Worm (Caenorhabditis elegans) whole organism, L4 larva: ENCODE data around the gene srx-17.

ENCODE experiments used
- D1046.2 ChIP-seq: fragments of 200-800 bp; sonication (Bioruptor generic); IDR thresholded peaks from 2 replicates; pipeline ENCODE4 v1.3.6; 2022; ENCODE audit warnings: missing genetic modification characterization, missing compliant biosample characterization
- F26F4.8 ChIP-seq: fragments of 200-800 bp; sonication (Bioruptor generic); conservative IDR thresholded peaks from 2 replicates; pipeline ENCODE4 v1.3.6; 2022; ENCODE audit warnings: missing genetic modification characterization, missing compliant biosample characterization
- F37D6.2 ChIP-seq: sonication (generic microtip); optimal IDR thresholded peaks from 2 replicates; lab custom pipeline; 2016; ENCODE audit warnings: mild to moderate bottlenecking, missing genetic modification characterization, missing compliant biosample characterization
- T20F7.1 ChIP-seq: fragments of 200-800 bp; sonication (Bioruptor generic); optimal IDR thresholded peaks from 2 replicates; lab custom pipeline; 2018; ENCODE audit warnings: mild to moderate bottlenecking, missing genetic modification characterization, missing compliant biosample characterization
- T26A8.4 ChIP-seq: fragments of 200-800 bp; sonication (Bioruptor generic); IDR thresholded peaks from 2 replicates; pipeline ENCODE4 v1.3.6; 2022; ENCODE audit warnings: missing genetic modification characterization, missing compliant biosample characterization
- Y105C5A.15 ChIP-seq: fragments of 200-800 bp; sonication (Bioruptor generic); IDR thresholded peaks from 2 replicates; pipeline ENCODE4 v1.3.6; 2022; ENCODE audit warnings: missing genetic modification characterization, missing compliant biosample characterization
- Y48G9A.11 ChIP-seq: fragments of 200-800 bp; sonication (Bioruptor generic); IDR thresholded peaks from 2 replicates; pipeline ENCODE4 v1.3.6; 2022; ENCODE audit warnings: missing genetic modification reagents, missing genetic modification characterization, missing compliant biosample characterization
- ZK546.5 ChIP-seq, 2 experiments: sonication (generic microtip); optimal IDR thresholded peaks; 2 replicates each; lab custom pipeline; 2017; ENCODE audit warnings: missing biosample characterization in 2 of 2, missing genetic modification characterization in 2 of 2
- aha-1 ChIP-seq: fragments of 150-350 bp; peaks from one replicate; lab custom pipeline; 2014; ENCODE audit warnings: missing biosample characterization, missing genetic modification characterization
- arid-1 ChIP-seq: fragments of 200-800 bp; sonication (Bioruptor generic); conservative IDR thresholded peaks from 2 replicates; pipeline ENCODE4 v1.3.6; 2022; ENCODE audit warnings: missing genetic modification reagents, missing genetic modification characterization, missing compliant biosample characterization
- attf-4 ChIP-seq: sonication (generic microtip); optimal IDR thresholded peaks from 3 replicates; lab custom pipeline; 2017; ENCODE audit warnings: missing biosample characterization, missing genetic modification characterization
- ceh-62 ChIP-seq: sonication (generic microtip); optimal IDR thresholded peaks from 2 replicates; lab custom pipeline; 2017; ENCODE audit warnings: missing biosample characterization, missing genetic modification characterization
- daf-16 ChIP-seq, 3 experiments: sonication (generic microtip); optimal IDR thresholded peaks; 2 replicates each; lab custom pipeline; 2016 to 2017; ENCODE audit warnings: missing genetic modification characterization in 3 of 3, missing genetic modification reagents in 3 of 3, mild to moderate bottlenecking in 2 of 3, missing compliant biosample characterization in 2 of 3, missing biosample characterization in 1 of 3, moderate library complexity in 1 of 3
- daf-8 ChIP-seq: fragments of 200-800 bp; sonication (Bioruptor generic); IDR thresholded peaks from 2 replicates; pipeline ENCODE4 v1.3.6; 2022; ENCODE audit warnings: missing genetic modification characterization, missing compliant biosample characterization
- dmd-6 ChIP-seq: fragments of 200-800 bp; sonication (Bioruptor generic); IDR thresholded peaks from 2 replicates; pipeline ENCODE4 v1.3.6; 2022; ENCODE audit warnings: missing genetic modification reagents, missing genetic modification characterization, missing compliant biosample characterization
- dmd-8 ChIP-seq: fragments of 200-800 bp; sonication (Bioruptor generic); IDR thresholded peaks from 2 replicates; pipeline ENCODE4 v1.3.6; 2022; ENCODE audit warnings: missing genetic modification characterization, missing compliant biosample characterization
- dmd-9 ChIP-seq: fragments of 200-800 bp; sonication (Bioruptor generic); IDR thresholded peaks from 2 replicates; pipeline ENCODE4 v1.3.6; 2022; ENCODE audit warnings: missing genetic modification reagents, missing genetic modification characterization, missing compliant biosample characterization
- egl-27 ChIP-seq: sonication (generic microtip); optimal IDR thresholded peaks from 3 replicates; lab custom pipeline; 2017; ENCODE audit warnings: missing biosample characterization, missing genetic modification reagents, missing genetic modification characterization
- egl-43 ChIP-seq: fragments of 200-800 bp; sonication (Bioruptor generic); IDR thresholded peaks from 2 replicates; pipeline ENCODE4 v1.3.6; 2022; ENCODE audit warnings: missing genetic modification reagents, missing genetic modification characterization, missing compliant biosample characterization
- fos-1 ChIP-seq: fragments of 150-350 bp; optimal IDR thresholded peaks from 2 replicates; lab custom pipeline; 2014; ENCODE audit warnings: missing biosample characterization, missing genetic modification characterization
- gei-8 ChIP-seq: fragments of 200-800 bp; sonication (Bioruptor generic); optimal IDR thresholded peaks from 2 replicates; lab custom pipeline; 2018; ENCODE audit warnings: mild to moderate bottlenecking, missing genetic modification characterization, missing compliant biosample characterization
- hmg-1.1 ChIP-seq: fragments of 200-800 bp; sonication (Bioruptor generic); IDR thresholded peaks from 2 replicates; pipeline ENCODE4 v1.3.6; 2022; ENCODE audit warnings: missing genetic modification reagents, missing genetic modification characterization, missing compliant biosample characterization
- jun-1 ChIP-seq: fragments of 150-350 bp; optimal IDR thresholded peaks from 2 replicates; lab custom pipeline; 2014; ENCODE audit warnings: missing biosample characterization, missing genetic modification reagents, missing genetic modification characterization
- lin-13 ChIP-seq: fragments of 150-350 bp; optimal IDR thresholded peaks from 2 replicates; lab custom pipeline; 2014; ENCODE audit warnings: missing biosample characterization, missing genetic modification reagents, missing genetic modification characterization
- lin-15B ChIP-seq: fragments of 150-350 bp; sonication (generic microtip); optimal IDR thresholded peaks from 3 replicates; lab custom pipeline; 2014; ENCODE audit warnings: missing biosample characterization, missing genetic modification characterization
- lin-29 ChIP-seq: fragments of 200-800 bp; sonication (Bioruptor generic); IDR thresholded peaks from 2 replicates; pipeline ENCODE4 v1.3.6; 2022; ENCODE audit warnings: missing genetic modification reagents, missing genetic modification characterization, missing compliant biosample characterization
- lin-39 ChIP-seq: fragments of 150-350 bp; optimal IDR thresholded peaks from 2 replicates; lab custom pipeline; 2014; ENCODE audit warnings: missing biosample characterization, missing genetic modification reagents, missing genetic modification characterization
- lir-3 ChIP-seq: sonication (generic microtip); optimal IDR thresholded peaks from 2 replicates; lab custom pipeline; 2016; ENCODE audit warnings: mild to moderate bottlenecking, missing genetic modification characterization, missing compliant biosample characterization
- lsy-2 ChIP-seq, 2 experiments: fragments of 150-350 bp in 1 of 2; sonication (generic microtip) in 1 of 2; optimal IDR thresholded peaks; 2 replicates each; lab custom pipeline; 2014 to 2017; ENCODE audit warnings: missing biosample characterization in 2 of 2, missing genetic modification characterization in 2 of 2
- mdt-29 ChIP-seq: fragments of 200-800 bp; sonication (Bioruptor generic); IDR thresholded peaks from 2 replicates; pipeline ENCODE4 v1.3.6; 2022; ENCODE audit warnings: missing genetic modification reagents, missing genetic modification characterization, missing compliant biosample characterization
- mxl-3 ChIP-seq: fragments of 200-800 bp; sonication (Bioruptor generic); optimal IDR thresholded peaks from 2 replicates; lab custom pipeline; 2018; ENCODE audit warnings: mild to moderate bottlenecking, missing genetic modification characterization, missing compliant biosample characterization
- nhr-10 ChIP-seq: fragments of 150-350 bp; optimal IDR thresholded peaks from 2 replicates; lab custom pipeline; 2014; ENCODE audit warnings: missing biosample characterization, missing genetic modification characterization
- nhr-102 ChIP-seq: sonication (generic microtip); optimal IDR thresholded peaks from 2 replicates; lab custom pipeline; 2016; ENCODE audit warnings: mild to moderate bottlenecking, missing genetic modification characterization, moderate library complexity, missing compliant biosample characterization
- nhr-11 ChIP-seq: fragments of 150-350 bp; optimal IDR thresholded peaks from 2 replicates; lab custom pipeline; 2014; ENCODE audit warnings: missing biosample characterization, missing genetic modification characterization
- nhr-111 ChIP-seq: fragments of 200-800 bp; sonication (Bioruptor generic); optimal IDR thresholded peaks from 2 replicates; lab custom pipeline; 2018; ENCODE audit warnings: mild to moderate bottlenecking, missing genetic modification characterization, missing compliant biosample characterization
- nhr-237 ChIP-seq: sonication (generic microtip); optimal IDR thresholded peaks from 2 replicates; lab custom pipeline; 2017; ENCODE audit warnings: missing biosample characterization, missing genetic modification characterization
- nhr-28 ChIP-seq: fragments of 150-350 bp; optimal IDR thresholded peaks from 2 replicates; lab custom pipeline; 2014; ENCODE audit warnings: missing biosample characterization, missing genetic modification characterization
- nhr-41 ChIP-seq: fragments of 200-800 bp; sonication (Bioruptor generic); IDR thresholded peaks from 2 replicates; pipeline ENCODE4 v1.3.6; 2022; ENCODE audit warnings: missing genetic modification reagents, missing genetic modification characterization, missing compliant biosample characterization
- nhr-42 ChIP-seq: fragments of 200-800 bp; sonication (Bioruptor generic); IDR thresholded peaks from 2 replicates; pipeline ENCODE4 v1.3.6; 2022; ENCODE audit warnings: missing genetic modification characterization, missing compliant biosample characterization
- nhr-6 ChIP-seq: fragments of 150-350 bp; optimal IDR thresholded peaks from 2 replicates; lab custom pipeline; 2014; ENCODE audit warnings: missing biosample characterization, missing genetic modification characterization
- nhr-77 ChIP-seq: fragments of 150-350 bp; optimal IDR thresholded peaks from 2 replicates; lab custom pipeline; 2014; ENCODE audit warnings: missing biosample characterization, missing genetic modification characterization
- pha-4 ChIP-seq, 2 experiments: fragments of 150-350 bp in 1 of 2; fragments of 200-800 bp in 1 of 2; sonication (Bioruptor generic) in 1 of 2; IDR thresholded peaks in 1 of 2; optimal IDR thresholded peaks in 1 of 2; 2 replicates each; pipeline versions ENCODE4 v1.3.6 to Lab custom; 2014 to 2022; ENCODE audit warnings: missing genetic modification characterization in 2 of 2, missing genetic modification reagents in 2 of 2, missing biosample characterization in 1 of 2, missing compliant biosample characterization in 1 of 2
- php-3 ChIP-seq: fragments of 200-800 bp; sonication (Bioruptor generic); IDR thresholded peaks from 2 replicates; pipeline ENCODE4 v1.3.6; 2022; ENCODE audit warnings: missing genetic modification reagents, missing genetic modification characterization, missing compliant biosample characterization
- pqm-1 ChIP-seq: sonication (generic microtip); optimal IDR thresholded peaks from 2 replicates; lab custom pipeline; 2017; ENCODE audit warnings: missing biosample characterization, missing genetic modification characterization
- saeg-2 ChIP-seq: fragments of 200-800 bp; sonication (Bioruptor generic); IDR thresholded peaks from 2 replicates; pipeline ENCODE4 v1.3.6; 2022; ENCODE audit warnings: missing genetic modification reagents, missing genetic modification characterization, missing compliant biosample characterization
- sdz-12 ChIP-seq: fragments of 200-800 bp; sonication (Bioruptor generic); optimal IDR thresholded peaks from 2 replicates; lab custom pipeline; 2018; ENCODE audit warnings: mild to moderate bottlenecking, missing genetic modification characterization, missing compliant biosample characterization
- set-16 ChIP-seq: fragments of 200-800 bp; sonication (Bioruptor generic); IDR thresholded peaks from 2 replicates; pipeline ENCODE4 v1.3.6; 2022; ENCODE audit warnings: missing genetic modification reagents, missing genetic modification characterization, missing compliant biosample characterization
- snpc-1.2 ChIP-seq: fragments of 200-800 bp; sonication (Bioruptor generic); IDR thresholded peaks from 2 replicates; pipeline ENCODE4 v1.3.6; 2022; ENCODE audit warnings: missing genetic modification reagents, missing genetic modification characterization, missing compliant biosample characterization
- snpc-4 ChIP-seq: fragments of 150-350 bp; optimal IDR thresholded peaks from 2 replicates; lab custom pipeline; 2014; ENCODE audit warnings: missing biosample characterization, missing genetic modification characterization
- unc-62 ChIP-seq, 3 experiments: fragments of 150-350 bp in 1 of 3; sonication (generic microtip); optimal IDR thresholded peaks in 2 of 3; peaks in 1 of 3; 1 replicate in 1 of 3; 2 replicates in 2 of 3; lab custom pipeline; 2014 to 2017; ENCODE audit warnings: missing biosample characterization in 3 of 3, missing genetic modification characterization in 3 of 3, missing genetic modification reagents in 3 of 3, missing genotype in 1 of 3
- zag-1 ChIP-seq: fragments of 150-350 bp; optimal IDR thresholded peaks from 2 replicates; lab custom pipeline; 2014; ENCODE audit warnings: missing biosample characterization, missing genetic modification characterization
- ztf-11 ChIP-seq: fragments of 150-350 bp; optimal IDR thresholded peaks from 2 replicates; lab custom pipeline; 2014; ENCODE audit warnings: missing biosample characterization, missing genetic modification characterization

Gene srx-17

DNA sequence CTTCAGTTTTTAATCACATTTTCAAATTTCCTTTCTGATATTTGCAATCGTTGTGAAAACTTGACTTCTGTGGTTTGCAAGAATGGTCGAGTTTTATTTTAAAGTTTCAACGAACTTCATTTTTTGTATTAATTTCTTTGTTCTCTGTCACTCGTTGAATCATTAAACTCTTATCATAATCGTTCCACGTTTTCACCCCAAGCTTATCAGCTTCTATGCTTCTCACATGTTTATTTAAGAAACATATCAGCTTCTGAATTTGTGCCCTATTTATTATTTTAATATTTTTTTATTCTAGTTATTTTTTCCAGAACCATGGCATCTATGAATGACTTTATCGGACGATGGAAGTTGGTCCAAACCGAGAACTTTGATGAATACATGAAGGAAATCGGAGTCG is 38.2 kb downstream of the srx-17 start, which contains the start of gene lbp-7:
lbp-7 (plus strand) TSS at position 312 of the 400 bp plus-strand sequence.
- TF ChIP-seq nhr-77 (tag; lab: Kevin White, UChicago) (peak; percentile 5), daf-16 (GFP tag; optimal IDR thresholded peaks at IDR 0.05; lab: Kevin White, UChicago) (no peak), daf-16 (tag; optimal IDR thresholded peaks at IDR 0.05; lab: Kevin White, UChicago) (peak; percentile 79), T20F7.1 (no peak), arid-1 (GFP tag; lab: Robert Waterston, UW) (no peak), nhr-102 (no peak), dmd-8 (GFP tag; lab: Robert Waterston, UW) (no peak), nhr-11 (tag; lab: Kevin White, UChicago) (no peak), nhr-41 (GFP tag; lab: Robert Waterston, UW) (no peak), pha-4 (GFP tag; IDR thresholded peaks at IDR 0.05; lab: Robert Waterston, UW) (no peak), pha-4 (tag; optimal IDR thresholded peaks at IDR 0.05; lab: Kevin White, UChicago) (no peak), ztf-11 (no peak), jun-1 (tag; lab: Kevin White, UChicago) (no peak), F26F4.8 (no peak), nhr-6 (tag; lab: Kevin White, UChicago) (peak; percentile 31), Y48G9A.11 (GFP tag; lab: Robert Waterston, UW) (no peak), lsy-2 (tag; optimal IDR thresholded peaks at IDR 0.05; lab: Kevin White, UChicago) (no peak), T26A8.4 (GFP tag; lab: Robert Waterston, UW) (no peak), snpc-4 (tag; lab: Kevin White, UChicago) (no peak), unc-62 (GFP tag; optimal IDR thresholded peaks at IDR 0.05 in 1 of 2; lab: Kevin White, UChicago) (peak in 1 of 2 experiments; percentile 39), unc-62 (tag; optimal IDR thresholded peaks at IDR 0.05; lab: Kevin White, UChicago) (no peak), F37D6.2 (tag; lab: Kevin White, UChicago) (no peak), nhr-42 (GFP tag; lab: Robert Waterston, UW) (no peak), nhr-237 (tag; lab: Kevin White, UChicago) (no peak), ZK546.5 (tag; optimal IDR thresholded peaks at IDR 0.05; lab: Kevin White, UChicago) (no peak), ceh-62 (no peak), aha-1 (tag; lab: Kevin White, UChicago) (peak; percentile 31), lin-39 (tag; lab: Kevin White, UChicago) (no peak), lin-15B (tag; lab: Kevin White, UChicago) (no peak), nhr-28 (tag; lab: Kevin White, UChicago) (peak; percentile 63), dmd-6 (GFP tag; lab: Robert Waterston, UW) (peak; percentile 81), set-16 (GFP tag; lab: Robert Waterston, UW) (no peak), lir-3 (tag; lab: Kevin White, UChicago) (no peak), fos-1 (tag; lab: Kevin White, UChicago) (no peak), lin-29 (GFP tag; lab: Robert Waterston, UW) (no peak), mxl-3 (GFP tag; lab: Kevin White, UChicago) (no peak), egl-43 (GFP tag; lab: Robert Waterston, UW) (no peak), saeg-2 (no peak), pqm-1 (tag; lab: Kevin White, UChicago) (peak; percentile 70), hmg-1.1 (GFP tag; lab: Robert Waterston, UW) (no peak), dmd-9 (GFP tag; lab: Robert Waterston, UW) (no peak), gei-8 (GFP tag; lab: Kevin White, UChicago) (no peak), nhr-111 (GFP tag; lab: Kevin White, UChicago) (no peak), attf-4 (tag; lab: Kevin White, UChicago) (no peak), lin-13 (GFP tag; lab: Kevin White, UChicago) (no peak), sdz-12 (no peak), php-3 (GFP tag; lab: Robert Waterston, UW) (peak; percentile 62; the same call in 1 of the 2 replicates), zag-1 (tag; lab: Kevin White, UChicago) (no peak), egl-27 (tag; lab: Kevin White, UChicago) (no peak), snpc-1.2 (GFP tag; lab: Robert Waterston, UW) (no peak), Y105C5A.15 (GFP tag; lab: Robert Waterston, UW) (no peak), mdt-29 (GFP tag; lab: Robert Waterston, UW) (no peak), nhr-10 (tag; lab: Kevin White, UChicago) (no peak), D1046.2 (GFP tag; lab: Robert Waterston, UW) (no peak), daf-8 (GFP tag; lab: Robert Waterston, UW) (no peak)
